Fruit fly (Drosophila melanogaster): ENCODE results near the gene Nthl1.

- no peak for TF ChIP-seq Mnt (GFP tag; optimal IDR thresholded peaks at IDR 0.05)
- no peak for TF ChIP-seq kay (GFP tag; ENCODE audit: borderline replicate concordance)
- no peak for TF ChIP-seq toe (GFP tag; optimal IDR thresholded peaks at IDR 0.05)
- no peak for TF ChIP-seq CG7101 (tag; optimal IDR thresholded peaks at IDR 0.05)
- TF ChIP-seq bab1 (GFP tag; optimal IDR thresholded peaks at IDR 0.05) = no peak
- TF ChIP-seq CG14711 (tag; optimal IDR thresholded peaks at IDR 0.05) = no peak
These were observed 21.0 kb upstream of the Nthl1 start for dm6 chr2L:20948625-20949024.
